Worm (Caenorhabditis elegans) whole organism, mixed stage, embryonic: ENCODE measurements around the gene ttr-8.

Experiments
- bed-3 ChIP-seq: fragments of 200-800 bp; sonication (Bioruptor generic); optimal IDR thresholded peaks from 3 replicates; lab custom pipeline; 2018; ENCODE audit warnings: mild to moderate bottlenecking, missing genetic modification characterization, moderate library complexity, missing compliant biosample characterization
- elt-3 ChIP-seq: fragments of 150-350 bp; optimal IDR thresholded peaks from 2 replicates; lab custom pipeline; 2014; ENCODE audit warnings: missing biosample characterization, missing genetic modification characterization
- nhr-12 ChIP-seq: fragments of 150-350 bp; optimal IDR thresholded peaks from 2 replicates; lab custom pipeline; 2014; ENCODE audit warnings: missing biosample characterization, missing genetic modification characterization
- nhr-2 ChIP-seq: fragments of 150-350 bp; optimal IDR thresholded peaks from 2 replicates; lab custom pipeline; 2014; ENCODE audit warnings: missing biosample characterization, missing genetic modification characterization

- TF ChIP-seq elt-3 (no peak), nhr-2 (tag; lab: Kevin White, UChicago) (peak; percentile 19), nhr-12 (tag; lab: Kevin White, UChicago) (no peak), bed-3 (GFP tag; lab: Kevin White, UChicago) (no peak)
These were observed 11.4 kb downstream of the ttr-8 start for ce11 chrIII:7553693-7554226.
